Fruit fly (Drosophila melanogaster) whole organism, wandering third instar larva: ENCODE data around the gene Ir75c.

Experiments
- Abd-B ChIP-seq: fragments of >200 bp; optimal IDR thresholded peaks from 2 replicates; lab custom pipeline; 2017; ENCODE audit warnings: missing biosample characterization, missing genetic modification characterization
- CG32264 ChIP-seq: fragments of 200-800 bp; sonication (Bioruptor generic); optimal IDR thresholded peaks from 2 replicates; lab custom pipeline; 2016; ENCODE audit warnings: missing biosample characterization, missing genetic modification characterization
- CrebA ChIP-seq: fragments of 200-800 bp; sonication (Bioruptor generic); optimal IDR thresholded peaks from 2 replicates; lab custom pipeline; 2016; ENCODE audit warnings: missing biosample characterization, mild to moderate bottlenecking, missing genetic modification characterization, borderline replicate concordance
- Dfd ChIP-seq: fragments of >200 bp; optimal IDR thresholded peaks from 2 replicates; lab custom pipeline; 2017; ENCODE audit warnings: missing biosample characterization, missing genetic modification characterization
- Dif ChIP-seq: fragments of 200-275, 200-300 bp; sonication (Bioruptor generic); optimal IDR thresholded peaks from 2 replicates; lab custom pipeline; 2018; ENCODE audit warnings: missing biosample characterization, missing genetic modification characterization; ENCODE audit not compliant: partially characterized antibody
- GATAd ChIP-seq: sonication (Bioruptor generic); optimal IDR thresholded peaks from 2 replicates; lab custom pipeline; 2016; ENCODE audit warnings: missing biosample characterization, missing genetic modification characterization
- HLH106 ChIP-seq: fragments of 200-800 bp; optimal IDR thresholded peaks from 3 replicates; lab custom pipeline; 2019; ENCODE audit warnings: missing biosample characterization, mild to moderate bottlenecking, missing genetic modification characterization, moderate library complexity
- Hnf4 ChIP-seq: fragments of 200-800 bp; sonication (Bioruptor generic); optimal IDR thresholded peaks from 2 replicates; lab custom pipeline; 2016; ENCODE audit warnings: missing biosample characterization, mild to moderate bottlenecking, missing genetic modification characterization
- Hr78 ChIP-seq: fragments of >200 bp; optimal IDR thresholded peaks from 2 replicates; lab custom pipeline; 2017; ENCODE audit warnings: missing biosample characterization, missing genetic modification characterization
- Jra ChIP-seq: sonication (Bioruptor generic); optimal IDR thresholded peaks from 2 replicates; lab custom pipeline; 2016; ENCODE audit warnings: missing biosample characterization, missing genetic modification characterization
- Mio ChIP-seq: sonication (Bioruptor generic); optimal IDR thresholded peaks from 2 replicates; lab custom pipeline; 2016; ENCODE audit warnings: missing biosample characterization, missing genetic modification characterization
- Myc ChIP-seq: fragments of >200 bp; optimal IDR thresholded peaks from 2 replicates; lab custom pipeline; 2017
- N ChIP-seq: fragments of >200 bp; optimal IDR thresholded peaks from 2 replicates; lab custom pipeline; 2018; ENCODE audit warnings: missing biosample characterization, missing external identifiers, missing genetic modification characterization
- OdsH ChIP-seq: fragments of 200-800 bp; sonication (Bioruptor generic); optimal IDR thresholded peaks from 2 replicates; lab custom pipeline; 2016; ENCODE audit warnings: missing biosample characterization, mild to moderate bottlenecking, missing genetic modification characterization
- Rel ChIP-seq, 2 experiments: fragments of 200-800 bp; sonication (Bioruptor generic) in 1 of 2; optimal IDR thresholded peaks; 2 replicates in 1 of 2; 3 replicates in 1 of 2; lab custom pipeline; 2016 to 2019; ENCODE audit warnings: mild to moderate bottlenecking in 2 of 2, missing biosample characterization in 2 of 2, missing genetic modification characterization in 2 of 2, moderate library complexity in 1 of 2
- Sp1 ChIP-seq: fragments of 200-800 bp; sonication (Bioruptor generic); optimal IDR thresholded peaks from 3 replicates; lab custom pipeline; 2019; ENCODE audit warnings: missing biosample characterization, mild to moderate bottlenecking, missing genetic modification characterization, moderate library complexity
- br ChIP-seq: fragments of 200-800 bp; sonication (Bioruptor generic); optimal IDR thresholded peaks from 2 replicates; lab custom pipeline; 2016; ENCODE audit warnings: missing biosample characterization, missing genetic modification characterization
- brk ChIP-seq: fragments of 200-800 bp; sonication (Bioruptor generic); optimal IDR thresholded peaks from 2 replicates; lab custom pipeline; 2016; ENCODE audit warnings: missing biosample characterization, mild to moderate bottlenecking, missing genetic modification characterization
- dl ChIP-seq, 2 experiments: fragments of 175-275, 200-275 bp in 1 of 2; fragments of 200-275 bp in 1 of 2; sonication (Bioruptor generic); optimal IDR thresholded peaks; lab custom pipeline; 2018; ENCODE audit warnings: mild to moderate bottlenecking in 2 of 2, missing biosample characterization in 2 of 2, missing genetic modification characterization in 2 of 2, moderate library complexity in 2 of 2; ENCODE audit not compliant: partially characterized antibody in 2 of 2, insufficient read depth in 1 of 2
- ey ChIP-seq: fragments of 200-800 bp; sonication (Bioruptor generic); optimal IDR thresholded peaks from 2 replicates; lab custom pipeline; 2016; ENCODE audit warnings: missing biosample characterization, missing genetic modification characterization
- h ChIP-seq: fragments of 200-800 bp; sonication (Bioruptor generic); optimal IDR thresholded peaks from 3 replicates; lab custom pipeline; 2016; ENCODE audit warnings: missing biosample characterization, mild to moderate bottlenecking, missing genetic modification characterization
- jim ChIP-seq: fragments of 175-275, 200-325 bp; sonication (Bioruptor generic); optimal IDR thresholded peaks from 2 replicates; lab custom pipeline; 2016; ENCODE audit warnings: missing biosample characterization, mild to moderate bottlenecking, missing genetic modification characterization
- lola ChIP-seq: fragments of >200 bp; optimal IDR thresholded peaks from 2 replicates; lab custom pipeline; 2017; ENCODE audit warnings: missing biosample characterization, missing genetic modification characterization
- pan ChIP-seq: fragments of >200 bp; optimal IDR thresholded peaks from 2 replicates; lab custom pipeline; 2017
- psq ChIP-seq: fragments of 200-800 bp; sonication (Bioruptor generic); optimal IDR thresholded peaks from 3 replicates; lab custom pipeline; 2017; ENCODE audit warnings: missing biosample characterization, mild to moderate bottlenecking, missing genetic modification characterization, moderate library complexity
- sv ChIP-seq: fragments of 200-800 bp; sonication (Bioruptor generic); optimal IDR thresholded peaks from 3 replicates; lab custom pipeline; 2016; ENCODE audit warnings: missing biosample characterization, missing genetic modification characterization
- tai ChIP-seq: sonication (Bioruptor generic); optimal IDR thresholded peaks from 2 replicates; lab custom pipeline; 2016; ENCODE audit warnings: missing biosample characterization, missing genetic modification characterization
- usp ChIP-seq: fragments of >200 bp; optimal IDR thresholded peaks from 2 replicates; lab custom pipeline; 2017; ENCODE audit warnings: missing biosample characterization, missing genetic modification characterization
- woc ChIP-seq: sonication (Bioruptor generic); optimal IDR thresholded peaks from 2 replicates; lab custom pipeline; 2016; ENCODE audit warnings: missing biosample characterization, mild to moderate bottlenecking, missing genetic modification characterization

Ir75c gene

dm6 chr3L:17797494-17797893 is 25.1 kb downstream of the Ir75c start, which contains the start of gene CG42816:
Gene CG42816, minus strand, starts transcription at chr3L:17797594.
- TF ChIP-seq Hr78 (GFP tag; lab: Kevin White, UChicago) (no peak), OdsH (GFP tag; lab: Kevin White, UChicago) (no peak), usp (GFP tag; lab: Kevin White, UChicago) (no peak), HLH106 (tag; lab: Kevin White, UChicago) (no peak), Jra (GFP tag; lab: Kevin White, UChicago) (no peak), dl (GFP tag; optimal IDR thresholded peaks at IDR 0.05; lab: Kevin White, UChicago; ENCODE audit: insufficient read depth in 1 of 2, partially characterized antibody in 2 of 2) (no peak), Mio (GFP tag; lab: Kevin White, UChicago) (no peak), GATAd (GFP tag; lab: Kevin White, UChicago) (no peak), CG32264 (GFP tag; lab: Kevin White, UChicago) (no peak), Dfd (GFP tag; lab: Kevin White, UChicago) (no peak)

dm6 chr3L:17791495-17791894 is 31.1 kb downstream of the Ir75c start:
- TF ChIP-seq HLH106 (tag; lab: Kevin White, UChicago) (no peak), OdsH (GFP tag; lab: Kevin White, UChicago) (no peak), ey (GFP tag; lab: Kevin White, UChicago) (no peak), tai (no peak), N (GFP tag; lab: Kevin White, UChicago) (no peak), Abd-B (GFP tag; lab: Kevin White, UChicago) (no peak), Hnf4 (GFP tag; lab: Kevin White, UChicago) (no peak), CrebA (GFP tag; lab: Kevin White, UChicago) (no peak), Rel (GFP tag; optimal IDR thresholded peaks at IDR 0.05; lab: Kevin White, UChicago) (no peak), Rel (tag; optimal IDR thresholded peaks at IDR 0.05; lab: Kevin White, UChicago) (no peak), psq (no peak), h (GFP tag; lab: Kevin White, UChicago) (no peak), Dfd (GFP tag; lab: Kevin White, UChicago) (no peak)

- no peak for TF ChIP-seq woc
These were observed 31.4 kb downstream of the Ir75c start, which contains the start of gene CG42815 for dm6 chr3L:17791467-17791494. Gene CG42815, minus strand, starts transcription at chr3L:17791486.

dm6 chr3L:17791067-17791466 is 31.6 kb downstream of the Ir75c start:
- TF ChIP-seq N (GFP tag; lab: Kevin White, UChicago) = no peak
- no peak for TF ChIP-seq pan (lab: Kevin White, UChicago)
- no peak for TF ChIP-seq usp (GFP tag; lab: Kevin White, UChicago)
- no peak for TF ChIP-seq CrebA (GFP tag; lab: Kevin White, UChicago)
- no peak for TF ChIP-seq OdsH (GFP tag; lab: Kevin White, UChicago)
- no peak for TF ChIP-seq Sp1 (GFP tag; lab: Kevin White, UChicago)
- no peak for TF ChIP-seq Dif
- TF ChIP-seq Mio (GFP tag; lab: Kevin White, UChicago) = no peak
- TF ChIP-seq Abd-B (GFP tag; lab: Kevin White, UChicago) = no peak
- TF ChIP-seq brk = no peak
- TF ChIP-seq Myc (lab: Kevin White, UChicago) = no peak
- TF ChIP-seq lola = no peak
- no peak for TF ChIP-seq HLH106 (tag; lab: Kevin White, UChicago)
- no peak for TF ChIP-seq Rel (GFP tag; optimal IDR thresholded peaks at IDR 0.05; lab: Kevin White, UChicago)
- TF ChIP-seq Rel (tag; optimal IDR thresholded peaks at IDR 0.05; lab: Kevin White, UChicago) = no peak
- no peak for TF ChIP-seq br (GFP tag; lab: Kevin White, UChicago)
- no peak for TF ChIP-seq psq
- TF ChIP-seq dl (GFP tag; optimal IDR thresholded peaks at IDR 0.05; lab: Kevin White, UChicago; ENCODE audit: insufficient read depth in 1 of 2, partially characterized antibody in 2 of 2) = no peak
- no peak for TF ChIP-seq jim (GFP tag; lab: Kevin White, UChicago)
- no peak for TF ChIP-seq sv (GFP tag; lab: Kevin White, UChicago)
- no peak for TF ChIP-seq Jra (GFP tag; lab: Kevin White, UChicago)
